Worm (Caenorhabditis elegans): ENCODE measurements around the gene cox-6A.

Gene cox-6A

DNA sequence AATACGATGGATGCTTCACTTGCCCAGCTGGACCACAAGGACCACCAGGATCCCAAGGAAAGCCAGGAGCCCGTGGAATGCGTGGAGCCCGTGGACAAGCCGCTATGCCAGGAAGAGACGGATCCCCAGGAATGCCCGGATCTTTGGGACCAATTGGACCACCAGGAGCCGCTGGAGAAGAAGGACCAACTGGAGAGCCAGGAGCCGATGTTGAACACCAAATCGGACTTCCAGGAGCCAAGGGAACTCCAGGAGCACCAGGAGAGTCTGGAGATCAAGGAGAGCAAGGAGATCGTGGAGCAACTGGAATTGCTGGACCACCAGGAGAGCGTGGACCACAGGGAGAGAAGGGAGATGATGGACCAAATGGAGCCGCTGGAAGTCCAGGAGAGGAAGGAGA is 26.4 kb downstream of the cox-6A start:
- TF ChIP-seq dao-5 (tag; optimal IDR thresholded peaks at IDR 0.05) (no peak), W03F9.2 (tag; optimal IDR thresholded peaks at IDR 0.05) (no peak), him-1 (tag; optimal IDR thresholded peaks at IDR 0.05) (no peak)

- TF ChIP-seq W03F9.2 (tag; optimal IDR thresholded peaks at IDR 0.05) = peak; percentile 70
- TF ChIP-seq dao-5 (tag; optimal IDR thresholded peaks at IDR 0.05) = no peak
- TF ChIP-seq him-1 (tag; optimal IDR thresholded peaks at IDR 0.05) = no peak
Measured at ce11 chrIII:5108746-5109145, 27.2 kb downstream of the cox-6A start.

DNA sequence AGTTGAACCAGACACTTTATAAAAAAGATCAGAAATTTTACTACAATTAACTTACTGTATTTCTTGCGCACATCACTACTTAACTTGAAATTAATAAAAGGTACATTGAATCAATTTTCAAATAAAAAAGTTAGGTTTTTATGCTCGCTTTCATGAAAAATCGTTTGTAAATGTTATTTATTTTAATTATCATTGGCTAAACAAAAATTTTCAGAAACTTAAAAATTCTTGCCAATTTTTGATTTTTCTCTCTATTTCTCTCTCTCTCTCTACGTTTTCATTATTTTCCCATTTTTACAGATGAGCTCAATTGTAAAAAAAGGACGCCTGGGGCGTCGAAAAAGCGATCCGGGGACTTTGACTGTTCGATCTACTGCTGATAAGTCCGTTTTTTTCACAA is 27.9 kb downstream of the cox-6A start, which contains the start of gene sax-2:
Gene sax-2 (plus strand): TSS at position 301 of the 400 bp plus-strand sequence.
- TF ChIP-seq him-1 (tag; optimal IDR thresholded peaks at IDR 0.05) (no peak), W03F9.2 (tag; optimal IDR thresholded peaks at IDR 0.05) (no peak), dao-5 (tag; optimal IDR thresholded peaks at IDR 0.05) (no peak)

- TF ChIP-seq dao-5 (tag; optimal IDR thresholded peaks at IDR 0.05) = no peak
- no peak for TF ChIP-seq W03F9.2 (tag; optimal IDR thresholded peaks at IDR 0.05)
- TF ChIP-seq him-1 (tag; optimal IDR thresholded peaks at IDR 0.05) = no peak
Measured at ce11 chrIII:5112399-5112798, 30.9 kb downstream of the cox-6A start.

- TF ChIP-seq dao-5 (tag; optimal IDR thresholded peaks at IDR 0.05) (no peak), him-1 (tag; optimal IDR thresholded peaks at IDR 0.05) (no peak), W03F9.2 (tag; optimal IDR thresholded peaks at IDR 0.05) (no peak)
Measured at ce11 chrIII:5112998-5113397, 31.5 kb downstream of the cox-6A start.

- TF ChIP-seq him-1 (tag; optimal IDR thresholded peaks at IDR 0.05) = no peak
- no peak for TF ChIP-seq dao-5 (tag; optimal IDR thresholded peaks at IDR 0.05)
- TF ChIP-seq W03F9.2 (tag; optimal IDR thresholded peaks at IDR 0.05) = no peak
Measured at ce11 chrIII:5119063-5119462, 37.5 kb downstream of the cox-6A start.

DNA sequence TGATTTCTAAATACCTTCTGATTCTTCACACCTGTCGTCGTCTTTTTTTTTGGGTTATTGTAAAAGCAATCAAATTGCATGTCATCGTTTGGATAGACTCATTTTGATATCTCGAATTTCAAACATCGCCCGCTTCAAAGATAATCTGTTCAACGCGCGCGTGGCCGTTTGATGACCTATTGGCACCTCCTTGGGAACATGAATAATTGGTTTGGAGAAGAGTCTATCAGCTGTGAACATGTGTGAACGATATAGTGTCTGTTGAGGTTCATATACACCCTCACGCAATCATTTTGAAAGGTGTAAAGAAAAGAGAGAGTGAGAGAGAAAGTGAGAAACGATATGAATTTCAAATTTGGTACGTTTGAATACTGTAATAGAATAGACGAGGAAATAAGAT is 39.1 kb downstream of the cox-6A start:
- TF ChIP-seq him-1 (tag; optimal IDR thresholded peaks at IDR 0.05) (no peak), W03F9.2 (tag; optimal IDR thresholded peaks at IDR 0.05) (no peak), dao-5 (tag; optimal IDR thresholded peaks at IDR 0.05) (no peak)

- no peak for TF ChIP-seq him-1 (tag; optimal IDR thresholded peaks at IDR 0.05)
- TF ChIP-seq dao-5 (tag; optimal IDR thresholded peaks at IDR 0.05) = no peak
- TF ChIP-seq W03F9.2 (tag; optimal IDR thresholded peaks at IDR 0.05) = no peak
Measured at ce11 chrIII:5124385-5124784, 42.9 kb downstream of the cox-6A start.

DNA sequence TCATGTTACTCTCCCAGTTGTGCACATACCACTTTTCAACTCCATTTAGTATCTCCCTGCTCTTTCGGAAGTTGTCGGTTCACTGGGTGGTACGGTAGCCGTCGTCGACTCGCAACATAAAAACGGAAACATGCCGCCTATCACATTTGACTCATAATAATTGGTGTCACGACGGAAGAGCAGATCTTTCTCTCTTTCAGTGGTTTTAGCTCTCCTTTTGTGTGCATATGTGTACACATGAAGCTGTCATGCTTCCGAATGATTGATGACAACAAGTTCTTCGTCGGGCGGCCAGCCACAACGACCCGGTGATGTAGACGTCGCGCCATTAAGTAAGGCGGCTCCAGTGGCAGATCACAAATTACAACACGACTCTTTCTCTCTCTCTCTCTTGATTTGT is 44.2 kb downstream of the cox-6A start:
- TF ChIP-seq dao-5 (tag; optimal IDR thresholded peaks at IDR 0.05) (no peak), W03F9.2 (tag; optimal IDR thresholded peaks at IDR 0.05) (no peak), him-1 (tag; optimal IDR thresholded peaks at IDR 0.05) (no peak)

DNA sequence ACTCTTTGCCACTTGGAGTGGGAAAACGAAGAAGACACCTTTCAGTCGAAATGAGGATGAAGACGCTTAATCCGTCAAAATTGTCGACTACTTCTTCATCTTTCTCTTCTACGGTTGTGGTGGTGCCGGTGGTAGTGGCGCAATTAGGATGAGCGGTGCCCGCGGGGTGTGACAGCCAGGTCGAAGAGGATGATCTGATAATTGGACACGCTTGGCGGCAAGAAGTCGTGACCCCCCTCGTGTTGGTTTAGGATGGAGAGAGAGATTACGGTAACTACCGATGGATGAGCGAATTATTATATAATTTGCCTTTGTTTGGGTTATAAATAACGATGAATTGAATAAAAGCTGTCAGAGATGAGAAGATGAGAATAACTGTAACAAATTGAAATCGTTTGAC is 45.5 kb downstream of the cox-6A start:
- TF ChIP-seq W03F9.2 (tag; optimal IDR thresholded peaks at IDR 0.05) (no peak), dao-5 (tag; optimal IDR thresholded peaks at IDR 0.05) (no peak), him-1 (tag; optimal IDR thresholded peaks at IDR 0.05) (no peak)

DNA sequence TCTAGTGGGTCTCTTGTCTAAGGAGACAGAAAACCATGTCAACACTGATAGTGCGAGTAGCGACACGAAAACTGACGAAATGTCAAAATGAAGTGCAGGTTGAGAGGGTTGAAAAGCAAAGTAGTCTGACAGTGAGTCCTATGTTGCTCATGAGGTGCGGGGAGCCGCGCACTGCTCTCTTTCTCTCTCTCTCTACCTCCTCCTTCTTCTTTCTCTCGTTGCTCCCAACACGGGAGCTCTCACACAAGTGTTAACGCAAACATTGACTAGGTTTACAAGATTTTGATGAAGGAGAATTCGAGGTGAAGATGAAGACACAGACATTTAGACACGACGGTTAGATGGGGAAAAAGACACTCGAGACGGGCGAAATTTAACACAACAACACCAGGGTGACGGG is 47.7 kb downstream of the cox-6A start:
- TF ChIP-seq dao-5 (tag; optimal IDR thresholded peaks at IDR 0.05) = no peak

DNA sequence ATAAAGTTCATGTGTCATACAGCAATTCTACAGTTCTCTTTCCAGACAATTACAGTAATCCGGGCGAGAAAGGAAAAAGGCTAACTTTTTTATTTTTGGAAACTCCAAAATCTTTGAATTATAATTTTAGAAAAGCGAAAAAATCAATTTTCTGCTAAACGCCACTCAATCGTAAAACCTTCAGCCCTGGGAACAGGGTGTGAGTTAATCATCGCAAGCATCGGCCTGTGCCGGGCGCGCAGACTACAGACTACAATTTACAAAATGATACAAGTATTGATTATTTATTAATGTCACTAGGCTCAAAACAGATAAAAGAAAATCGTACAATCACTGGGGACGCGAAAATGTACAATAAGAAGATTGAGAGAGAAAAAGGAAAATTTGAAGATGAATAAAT is 49.1 kb downstream of the cox-6A start:
- TF ChIP-seq him-1 (tag; optimal IDR thresholded peaks at IDR 0.05) (no peak), W03F9.2 (tag; optimal IDR thresholded peaks at IDR 0.05) (no peak), dao-5 (tag; optimal IDR thresholded peaks at IDR 0.05) (no peak)

Data from whole organism, L4/young adult.